Fruit fly (Drosophila melanogaster) whole organism, embryonic: ENCODE measurements around the gene sll.

Experiments
- CG14441 ChIP-seq: fragments of 200-800 bp; sonication (Bioruptor generic); IDR thresholded peaks from 2 replicates; pipeline ENCODE4 v1.3.6; 2022; ENCODE audit warnings: missing biosample characterization, missing genetic modification characterization
- CG16863 ChIP-seq: fragments of 200-800 bp; sonication (Bioruptor generic); optimal IDR thresholded peaks from 3 replicates; lab custom pipeline; 2016; ENCODE audit warnings: missing biosample characterization, missing genetic modification characterization
- hbn ChIP-seq: fragments of 200-800 bp; sonication (Bioruptor generic); IDR thresholded peaks from 2 replicates; pipeline ENCODE4 v1.3.6; 2022; ENCODE audit warnings: missing biosample characterization, missing genetic modification characterization; ENCODE audit not compliant: partially characterized antibody
- inv ChIP-seq: fragments of 200-800 bp; sonication (Bioruptor generic); IDR thresholded peaks from 2 replicates; pipeline ENCODE4 v1.3.6; 2022; ENCODE audit warnings: missing biosample characterization, missing genetic modification characterization; ENCODE audit not compliant: partially characterized antibody
- psq ChIP-seq: fragments of 200-800 bp; sonication (Bioruptor generic); optimal IDR thresholded peaks from 2 replicates; lab custom pipeline; 2017; ENCODE audit warnings: missing biosample characterization, missing genetic modification characterization

DNA sequence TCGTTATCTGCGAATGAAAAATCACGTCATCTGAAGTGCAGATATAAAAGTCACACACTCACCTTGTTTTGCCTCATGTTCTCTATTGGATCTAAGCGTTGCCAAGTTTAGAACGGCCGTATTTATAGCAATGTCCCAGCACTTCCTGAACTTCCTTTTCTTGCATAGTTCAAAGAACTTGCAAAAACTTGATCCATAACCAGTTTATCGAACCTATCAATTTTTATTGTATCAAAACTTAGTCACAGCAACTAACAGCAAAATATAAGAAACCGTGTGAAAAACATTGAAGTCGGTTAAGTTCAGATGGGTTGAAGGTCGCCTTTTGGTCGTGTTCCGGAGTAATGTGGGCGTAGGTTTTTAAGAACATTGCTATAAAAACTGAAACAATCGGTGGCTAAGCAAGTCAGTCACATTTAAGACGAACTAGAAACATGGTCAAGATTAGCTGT lies 12.8 kb downstream of the sll start, which contains the start of the genes CG14324 and CG14326:
- TF ChIP-seq hbn (GFP tag; lab: Robert Waterston, UW) (no peak), inv (no peak), CG14441 (GFP tag; lab: Robert Waterston, UW) (no peak), CG16863 (GFP tag; lab: Kevin White, UChicago) (no peak), psq (GFP tag; lab: Kevin White, UChicago) (no peak)
